Fruit fly (Drosophila melanogaster): ENCODE data around the gene MED30.

DNA sequence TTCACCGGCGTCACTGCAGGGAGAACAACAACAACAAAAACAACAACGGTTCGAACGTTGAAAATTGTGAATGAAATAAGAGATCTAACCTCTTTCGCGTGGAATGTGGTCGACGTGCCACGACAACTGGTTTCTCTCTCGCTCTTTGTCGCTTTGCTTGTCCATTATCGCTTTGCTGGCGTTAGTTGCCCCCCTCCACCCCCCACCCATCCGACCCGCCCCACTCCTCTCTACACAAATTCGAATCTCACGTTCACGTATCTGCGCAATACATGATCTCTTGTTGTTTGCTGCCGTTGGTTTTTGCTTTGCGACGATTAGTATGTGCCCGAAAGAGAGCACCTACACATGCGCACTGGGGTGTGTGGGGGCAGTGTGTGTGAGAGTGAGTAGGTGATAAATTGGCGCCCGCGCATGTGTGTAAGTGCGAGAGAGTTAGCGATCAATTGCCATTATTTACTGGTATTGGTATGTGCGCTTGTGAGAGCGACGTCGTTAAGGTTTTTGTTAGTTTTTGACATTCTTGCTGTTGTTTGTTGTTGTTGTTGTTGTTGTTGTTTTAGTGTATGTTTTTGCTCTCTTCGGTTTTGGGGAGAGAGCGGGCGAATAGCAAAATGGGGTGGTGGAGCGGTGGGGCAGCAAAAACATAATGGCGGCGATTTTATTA lies 37.3 kb downstream of the MED30 start:
- TF ChIP-seq CG17568 (GFP tag; optimal IDR thresholded peaks at IDR 0.05) (no peak), cas (GFP tag; IDR thresholded peaks at IDR 0.05) (no peak), CG8478 (optimal IDR thresholded peaks at IDR 0.05) (peak; percentile 79), jumu (GFP tag; optimal IDR thresholded peaks at IDR 0.05) (no peak), usp (GFP tag; optimal IDR thresholded peaks at IDR 0.05) (no peak), Fer1 (GFP tag; optimal IDR thresholded peaks at IDR 0.05) (peak; percentile 36), ATbp (GFP tag; optimal IDR thresholded peaks at IDR 0.05) (no peak), Ptx1 (GFP tag; IDR thresholded peaks at IDR 0.05) (no peak), CG34224 (GFP tag; IDR thresholded peaks at IDR 0.05; ENCODE audit: partially characterized antibody) (0 out of 3 replicates have a peak, but pooled peaks have one; percentile 35), pnt (GFP tag; optimal IDR thresholded peaks at IDR 0.05) (no peak), CG16779 (GFP tag; IDR thresholded peaks at IDR 0.05) (no peak)

All from whole organism, embryonic.